Worm (Caenorhabditis elegans) whole organism, L1 larva: ENCODE data around the gene ghi-1.

ENCODE experiments used
- F16B12.6 ChIP-seq: fragments of 150-350 bp; optimal IDR thresholded peaks from 2 replicates; lab custom pipeline; 2014; ENCODE audit warnings: missing biosample characterization, missing genetic modification characterization
- aha-1 ChIP-seq: fragments of 150-350 bp; optimal IDR thresholded peaks from 2 replicates; lab custom pipeline; 2014; ENCODE audit warnings: missing biosample characterization, missing genetic modification characterization
- alr-1 ChIP-seq: fragments of 200-800 bp; sonication (Bioruptor generic); optimal IDR thresholded peaks from 2 replicates; lab custom pipeline; 2018; ENCODE audit warnings: borderline replicate concordance, mild to moderate bottlenecking, missing genetic modification characterization, missing compliant biosample characterization
- ama-1 ChIP-seq: fragments of 150-350 bp; optimal IDR thresholded peaks from 2 replicates; lab custom pipeline; 2014
- blmp-1 ChIP-seq: fragments of 150-350 bp; optimal IDR thresholded peaks from 2 replicates; lab custom pipeline; 2014; ENCODE audit warnings: missing biosample characterization, missing genetic modification characterization
- ceh-8 ChIP-seq: fragments of 200-800 bp; sonication (Bioruptor generic); optimal IDR thresholded peaks from 2 replicates; lab custom pipeline; 2018; ENCODE audit warnings: mild to moderate bottlenecking, missing genetic modification characterization, moderate library complexity, missing compliant biosample characterization
- ceh-82 ChIP-seq, 3 experiments: fragments of 150-350 bp in 1 of 3; sonication (generic microtip) in 2 of 3; optimal IDR thresholded peaks; 2 replicates each; lab custom pipeline; 2014 to 2017; ENCODE audit warnings: missing biosample characterization in 3 of 3, missing genetic modification characterization in 3 of 3
- ceh-88 ChIP-seq: fragments of 200-800 bp; sonication (Bioruptor generic); IDR thresholded peaks from 2 replicates; pipeline ENCODE4 v1.3.6; 2022; ENCODE audit warnings: missing genetic modification characterization, missing compliant biosample characterization
- ces-1 ChIP-seq: fragments of 150-350 bp; optimal IDR thresholded peaks from 2 replicates; lab custom pipeline; 2014; ENCODE audit warnings: missing biosample characterization, missing genetic modification reagents, missing genetic modification characterization
- dpl-1 ChIP-seq, 3 experiments: fragments of 150-350 bp in 2 of 3; sonication (generic microtip) in 1 of 3; optimal IDR thresholded peaks; 2 replicates each; lab custom pipeline; 2014 to 2017; ENCODE audit warnings: missing biosample characterization in 3 of 3, missing genetic modification characterization in 3 of 3, missing genetic modification reagents in 3 of 3
- dsc-1 ChIP-seq: sonication (generic microtip); optimal IDR thresholded peaks from 2 replicates; lab custom pipeline; 2016; ENCODE audit warnings: mild to moderate bottlenecking, missing genetic modification characterization, missing compliant biosample characterization
- efl-1 ChIP-seq, 4 experiments: fragments of 150-350 bp; optimal IDR thresholded peaks in 3 of 4; peaks in 1 of 4; 1 replicate in 1 of 4; 2 replicates in 3 of 4; lab custom pipeline; 2014; ENCODE audit warnings: missing biosample characterization in 2 of 4, missing genetic modification characterization in 2 of 4, missing genetic modification reagents in 2 of 4
- egl-13 ChIP-seq: sonication (generic microtip); optimal IDR thresholded peaks from 2 replicates; lab custom pipeline; 2016; ENCODE audit warnings: missing genotype, missing genetic modification reagents, missing genetic modification characterization, missing compliant biosample characterization
- egl-27 ChIP-seq, 2 experiments: fragments of 150-350 bp in 1 of 2; sonication (generic microtip); optimal IDR thresholded peaks; 3 replicates each; lab custom pipeline; 2017 to 2018; ENCODE audit warnings: missing biosample characterization in 2 of 2, missing genetic modification characterization in 2 of 2, missing genetic modification reagents in 2 of 2
- elt-2 ChIP-seq: sonication (generic microtip); optimal IDR thresholded peaks from 2 replicates; lab custom pipeline; 2016; ENCODE audit warnings: missing genetic modification characterization, mild to moderate bottlenecking, inconsistent platforms, missing compliant biosample characterization, missing genetic modification reagents
- ets-5 ChIP-seq: fragments of 200-800 bp; sonication (Bioruptor generic); IDR thresholded peaks from 2 replicates; pipeline ENCODE4 v1.3.6; 2022; ENCODE audit warnings: missing genetic modification characterization, missing compliant biosample characterization
- fkh-8 ChIP-seq: sonication (generic microtip); optimal IDR thresholded peaks from 2 replicates; lab custom pipeline; 2016; ENCODE audit warnings: mild to moderate bottlenecking, missing genetic modification characterization, missing compliant biosample characterization
- fos-1 ChIP-seq: fragments of 150-350 bp; optimal IDR thresholded peaks from 2 replicates; lab custom pipeline; 2014; ENCODE audit warnings: missing biosample characterization, missing genetic modification characterization
- grh-1 ChIP-seq: fragments of 200-800 bp; sonication (Bioruptor generic); IDR thresholded peaks from 2 replicates; pipeline ENCODE4 v1.3.6; 2022; ENCODE audit warnings: missing genetic modification reagents, missing genetic modification characterization, missing compliant biosample characterization
- hlh-17 ChIP-seq: fragments of 200-800 bp; sonication (Bioruptor generic); optimal IDR thresholded peaks from 2 replicates; lab custom pipeline; 2018; ENCODE audit warnings: missing genetic modification characterization, mild to moderate bottlenecking, missing compliant biosample characterization, moderate library complexity, borderline replicate concordance
- hlh-4 ChIP-seq: sonication (generic microtip); optimal IDR thresholded peaks from 2 replicates; lab custom pipeline; 2016; ENCODE audit warnings: mild to moderate bottlenecking, missing genetic modification characterization, missing compliant biosample characterization
- hpl-2 ChIP-seq: fragments of 150-350 bp; optimal IDR thresholded peaks from 2 replicates; lab custom pipeline; 2014; ENCODE audit warnings: missing biosample characterization, missing genetic modification reagents, missing genetic modification characterization
- irx-1 ChIP-seq: sonication (generic microtip); optimal IDR thresholded peaks from 2 replicates; lab custom pipeline; 2016; ENCODE audit warnings: missing genetic modification characterization, missing compliant biosample characterization
- lin-13 ChIP-seq: fragments of 150-350 bp; optimal IDR thresholded peaks from 2 replicates; lab custom pipeline; 2014; ENCODE audit warnings: missing biosample characterization, missing genetic modification reagents, missing genetic modification characterization
- lin-15B ChIP-seq: fragments of 150-350 bp; sonication (generic microtip); optimal IDR thresholded peaks from 3 replicates; lab custom pipeline; 2014; ENCODE audit warnings: missing biosample characterization, missing genetic modification characterization
- lin-35 ChIP-seq, 2 experiments: fragments of 150-350 bp; optimal IDR thresholded peaks; 2 replicates each; lab custom pipeline; 2014; ENCODE audit warnings: missing biosample characterization in 2 of 2, missing genetic modification characterization in 2 of 2, missing genetic modification reagents in 2 of 2
- lin-39 ChIP-seq: fragments of 150-350 bp; optimal IDR thresholded peaks from 2 replicates; lab custom pipeline; 2014; ENCODE audit warnings: missing biosample characterization, missing genetic modification reagents, missing genetic modification characterization
- lsy-2 ChIP-seq, 2 experiments: fragments of 150-350 bp; optimal IDR thresholded peaks; 2 replicates each; lab custom pipeline; 2014; ENCODE audit warnings: missing biosample characterization in 2 of 2, missing genetic modification characterization in 2 of 2
- mdl-1 ChIP-seq, 2 experiments: fragments of 150-350 bp; optimal IDR thresholded peaks; 2 replicates each; lab custom pipeline; 2014 to 2017; ENCODE audit warnings: missing biosample characterization in 2 of 2, missing genetic modification characterization in 2 of 2, inconsistent platforms in 1 of 2
- mef-2 ChIP-seq: fragments of 150-350 bp; optimal IDR thresholded peaks from 2 replicates; lab custom pipeline; 2014; ENCODE audit warnings: missing biosample characterization, missing genetic modification characterization
- nhr-19 ChIP-seq: fragments of 200-800 bp; sonication (Bioruptor generic); conservative IDR thresholded peaks from 2 replicates; pipeline ENCODE4 v1.3.6; 2022; ENCODE audit warnings: missing genetic modification characterization, missing compliant biosample characterization
- nhr-20 ChIP-seq: sonication (generic microtip); optimal IDR thresholded peaks from 2 replicates; lab custom pipeline; 2016; ENCODE audit warnings: mild to moderate bottlenecking, missing genetic modification characterization, missing compliant biosample characterization
- nhr-28 ChIP-seq: fragments of 150-350 bp; optimal IDR thresholded peaks from 2 replicates; lab custom pipeline; 2014; ENCODE audit warnings: missing biosample characterization, missing genetic modification characterization
- nhr-47 ChIP-seq: sonication (generic microtip); optimal IDR thresholded peaks from 2 replicates; lab custom pipeline; 2016; ENCODE audit warnings: mild to moderate bottlenecking, missing genetic modification characterization, moderate library complexity, missing compliant biosample characterization
- nhr-71 ChIP-seq: sonication (generic microtip); optimal IDR thresholded peaks from 2 replicates; lab custom pipeline; 2016; ENCODE audit warnings: mild to moderate bottlenecking, missing genetic modification characterization, moderate library complexity, missing compliant biosample characterization
- nhr-77 ChIP-seq: fragments of 150-350 bp; optimal IDR thresholded peaks from 2 replicates; lab custom pipeline; 2014; ENCODE audit warnings: missing biosample characterization, missing genetic modification characterization
- nhr-84 ChIP-seq: sonication (generic microtip); optimal IDR thresholded peaks from 2 replicates; lab custom pipeline; 2017; ENCODE audit warnings: missing biosample characterization, missing genetic modification characterization
- nhr-85 ChIP-seq: sonication (generic microtip); peaks from one replicate; lab custom pipeline; 2016; ENCODE audit warnings: missing genetic modification characterization, inconsistent platforms, missing compliant biosample characterization
- nhr-90 ChIP-seq: sonication (generic microtip); optimal IDR thresholded peaks from 2 replicates; lab custom pipeline; 2016; ENCODE audit warnings: mild to moderate bottlenecking, missing genetic modification characterization, missing compliant biosample characterization; ENCODE audit not compliant: poor library complexity
- pax-3 ChIP-seq: fragments of 200-800 bp; sonication (Bioruptor generic); optimal IDR thresholded peaks from 2 replicates; lab custom pipeline; 2018; ENCODE audit warnings: mild to moderate bottlenecking, missing genetic modification characterization, moderate library complexity, missing compliant biosample characterization
- snpc-4 ChIP-seq: fragments of 150-350 bp; optimal IDR thresholded peaks from 2 replicates; lab custom pipeline; 2014; ENCODE audit warnings: missing biosample characterization, missing genetic modification characterization
- snu-23 ChIP-seq: sonication (generic microtip); optimal IDR thresholded peaks from 2 replicates; lab custom pipeline; 2016; ENCODE audit warnings: missing genetic modification characterization, missing compliant biosample characterization
- sox-4 ChIP-seq: sonication (generic microtip); optimal IDR thresholded peaks from 2 replicates; lab custom pipeline; 2016; ENCODE audit warnings: missing genetic modification characterization, missing compliant biosample characterization
- sptf-1 ChIP-seq: fragments of 150-350 bp; optimal IDR thresholded peaks from 2 replicates; lab custom pipeline; 2014; ENCODE audit warnings: missing biosample characterization, missing genetic modification characterization
- swsn-7 ChIP-seq: sonication (generic microtip); optimal IDR thresholded peaks from 2 replicates; lab custom pipeline; 2016; ENCODE audit warnings: missing genetic modification characterization, missing compliant biosample characterization
- unc-130 ChIP-seq: fragments of 150-350 bp; optimal IDR thresholded peaks from 2 replicates; lab custom pipeline; 2017; ENCODE audit warnings: missing biosample characterization, missing genetic modification characterization, inconsistent platforms
- unc-62 ChIP-seq: fragments of 150-350 bp; optimal IDR thresholded peaks from 2 replicates; lab custom pipeline; 2014; ENCODE audit warnings: missing biosample characterization, missing genetic modification reagents, missing genetic modification characterization
- unc-98 ChIP-seq: fragments of 200-800 bp; sonication (Bioruptor generic); IDR thresholded peaks from 2 replicates; pipeline ENCODE4 v1.3.6; 2022; ENCODE audit warnings: missing genetic modification characterization, missing compliant biosample characterization
- vab-15 ChIP-seq: sonication (generic microtip); optimal IDR thresholded peaks from 2 replicates; lab custom pipeline; 2017; ENCODE audit warnings: missing genotype, mild to moderate bottlenecking, missing genetic modification characterization, missing compliant biosample characterization
- xbp-1 ChIP-seq: sonication (generic microtip); optimal IDR thresholded peaks from 2 replicates; lab custom pipeline; 2016; ENCODE audit warnings: missing genetic modification characterization, missing compliant biosample characterization
- zag-1 ChIP-seq: fragments of 150-350 bp; optimal IDR thresholded peaks from 2 replicates; lab custom pipeline; 2014; ENCODE audit warnings: missing biosample characterization, missing genetic modification characterization
- zip-4 ChIP-seq: fragments of 200-800 bp; sonication (Bioruptor generic); optimal IDR thresholded peaks from 2 replicates; lab custom pipeline; 2018; ENCODE audit warnings: mild to moderate bottlenecking, missing genetic modification characterization, moderate library complexity, missing compliant biosample characterization
- ztf-4 ChIP-seq: fragments of 150-350 bp; optimal IDR thresholded peaks from 2 replicates; lab custom pipeline; 2014; ENCODE audit warnings: missing biosample characterization, missing genetic modification characterization

Gene ghi-1

ce11 chrII:11652679-11653174 is 6.2 kb downstream of the ghi-1 start, which contains the start of the genes rad-23 and rpn-12:
Gene rad-23, minus strand, starts transcription at chrII:11652729.
Gene rpn-12, plus strand, starts transcription at chrII:11653124.
- TF ChIP-seq egl-27 (tag; optimal IDR thresholded peaks at IDR 0.05; lab: Kevin White, UChicago): no peak
- no peak for TF ChIP-seq nhr-28 (tag; lab: Kevin White, UChicago)
- TF ChIP-seq nhr-84 (tag; lab: Kevin White, UChicago): no peak
- peak in 1 of 2 experiments; percentile 22 for TF ChIP-seq mdl-1 (tag; optimal IDR thresholded peaks at IDR 0.05; lab: Kevin White, UChicago)
- no peak for TF ChIP-seq ceh-8
- TF ChIP-seq lin-13 (GFP tag; lab: Kevin White, UChicago): no peak
- no peak for TF ChIP-seq hlh-4 (tag; lab: Kevin White, UChicago)
- peak; percentile 77 to 85 for TF ChIP-seq lin-35 (GFP tag; optimal IDR thresholded peaks at IDR 0.05; lab: Kevin White, UChicago)
- TF ChIP-seq unc-98: no peak
- no peak for TF ChIP-seq pax-3 (tag; lab: Kevin White, UChicago)
- TF ChIP-seq efl-1 (optimal IDR thresholded peaks at IDR 0.05; lab: Kevin White, UChicago): peak; percentile 72 to 75
- peak; percentile 65 to 93 for TF ChIP-seq efl-1 (GFP tag; optimal IDR thresholded peaks at IDR 0.05 in 1 of 2; lab: Kevin White, UChicago)
- no peak for TF ChIP-seq ama-1 (lab: Kevin White, UChicago)
- TF ChIP-seq lin-39 (tag; lab: Kevin White, UChicago): no peak
- no peak for TF ChIP-seq ces-1
- peak; percentile 36 for TF ChIP-seq nhr-20 (tag; lab: Kevin White, UChicago)
- no peak for TF ChIP-seq zag-1 (tag; lab: Kevin White, UChicago)
- peak in 2 of 3 experiments; percentile 31 to 53 for TF ChIP-seq ceh-82 (tag; optimal IDR thresholded peaks at IDR 0.05; lab: Kevin White, UChicago)
- no peak for TF ChIP-seq ets-5
- peak; percentile 15 for TF ChIP-seq fos-1
- TF ChIP-seq dpl-1 (GFP tag; optimal IDR thresholded peaks at IDR 0.05; lab: Kevin White, UChicago): peak; percentile 59 to 75 (median 65)
- TF ChIP-seq alr-1 (tag; lab: Kevin White, UChicago): no peak
- no peak for TF ChIP-seq zip-4 (GFP tag; lab: Kevin White, UChicago)
- TF ChIP-seq sox-4: no peak
- TF ChIP-seq nhr-77 (tag; lab: Kevin White, UChicago): peak; percentile 59
- no peak for TF ChIP-seq unc-62 (GFP tag; lab: Kevin White, UChicago)
- no peak for TF ChIP-seq aha-1
- peak; percentile 24 for TF ChIP-seq nhr-90 (tag; lab: Kevin White, UChicago)
- no peak for TF ChIP-seq ceh-88 (GFP tag; lab: Robert Waterston, UW)
- TF ChIP-seq xbp-1 (tag; lab: Kevin White, UChicago): peak; percentile 51
- peak; percentile 69 for TF ChIP-seq snu-23 (GFP tag; lab: Kevin White, UChicago)
- peak; percentile 60 for TF ChIP-seq lin-15B (tag; lab: Kevin White, UChicago)
- TF ChIP-seq unc-130 (tag; lab: Kevin White, UChicago): peak; percentile 60
- TF ChIP-seq mef-2 (tag; lab: Kevin White, UChicago): no peak
- peak; percentile 19 for TF ChIP-seq dsc-1 (tag; lab: Kevin White, UChicago)
- peak; percentile 11 for TF ChIP-seq fkh-8
- peak; percentile 30 for TF ChIP-seq F16B12.6 (tag; lab: Kevin White, UChicago)
- TF ChIP-seq lsy-2 (tag; optimal IDR thresholded peaks at IDR 0.05; lab: Kevin White, UChicago): peak; percentile 76 to 91
- peak; percentile 66 for TF ChIP-seq nhr-71
- no peak for TF ChIP-seq grh-1 (GFP tag; lab: Robert Waterston, UW)
- no peak for TF ChIP-seq hlh-17 (GFP tag; lab: Kevin White, UChicago)
- no peak for TF ChIP-seq snpc-4 (tag; lab: Kevin White, UChicago)
- TF ChIP-seq hpl-2: no peak
- TF ChIP-seq egl-13 (tag; lab: Kevin White, UChicago): no peak
- peak; percentile 73 for TF ChIP-seq nhr-85 (tag; lab: Kevin White, UChicago)
- TF ChIP-seq vab-15: no peak
- no peak for TF ChIP-seq ztf-4 (tag; lab: Kevin White, UChicago)
- TF ChIP-seq nhr-47 (tag; lab: Kevin White, UChicago): peak; percentile 48
- TF ChIP-seq elt-2 (tag; lab: Kevin White, UChicago): no peak
- TF ChIP-seq sptf-1 (tag; lab: Kevin White, UChicago): no peak
- TF ChIP-seq swsn-7 (tag; lab: Kevin White, UChicago): peak; percentile 39
- TF ChIP-seq blmp-1 (tag; lab: Kevin White, UChicago): peak; percentile 75
- TF ChIP-seq nhr-19 (GFP tag; lab: Robert Waterston, UW): no peak; the same call in 1 of the 2 replicates
- TF ChIP-seq irx-1: no peak
